Worm (Caenorhabditis elegans) whole organism, L4 larva: Measurements from ENCODE around the gene kle-2.

Source experiments
- F26F4.8 ChIP-seq: fragments of 200-800 bp; sonication (Bioruptor generic); conservative IDR thresholded peaks from 2 replicates; pipeline ENCODE4 v1.3.6; 2022; ENCODE audit warnings: missing genetic modification characterization, missing compliant biosample characterization
- F44E2.7 ChIP-seq: fragments of 200-800 bp; sonication (Bioruptor generic); IDR thresholded peaks from 2 replicates; pipeline ENCODE4 v2.1.2; 2022; ENCODE audit warnings: missing genetic modification characterization, missing compliant biosample characterization
- F49E8.2 ChIP-seq: sonication (generic microtip); optimal IDR thresholded peaks from 2 replicates; lab custom pipeline; 2016; ENCODE audit warnings: missing compliant biosample characterization, mild to moderate bottlenecking, missing genetic modification characterization, borderline replicate concordance
- T20F7.1 ChIP-seq: fragments of 200-800 bp; sonication (Bioruptor generic); optimal IDR thresholded peaks from 2 replicates; lab custom pipeline; 2018; ENCODE audit warnings: mild to moderate bottlenecking, missing genetic modification characterization, missing compliant biosample characterization
- Y48G9A.11 ChIP-seq: fragments of 200-800 bp; sonication (Bioruptor generic); IDR thresholded peaks from 2 replicates; pipeline ENCODE4 v1.3.6; 2022; ENCODE audit warnings: missing genetic modification reagents, missing genetic modification characterization, missing compliant biosample characterization
- ZK337.2 ChIP-seq: fragments of 200-800 bp; sonication (Bioruptor generic); IDR thresholded peaks from 2 replicates; pipeline ENCODE4 v1.3.6; 2022; ENCODE audit warnings: missing genetic modification reagents, missing genetic modification characterization, missing compliant biosample characterization
- ZK546.5 ChIP-seq, 2 experiments: sonication (generic microtip); optimal IDR thresholded peaks; 2 replicates each; lab custom pipeline; 2017; ENCODE audit warnings: missing biosample characterization in 2 of 2, missing genetic modification characterization in 2 of 2
- aha-1 ChIP-seq: fragments of 150-350 bp; peaks from one replicate; lab custom pipeline; 2014; ENCODE audit warnings: missing biosample characterization, missing genetic modification characterization
- ces-1 ChIP-seq: fragments of 150-350 bp; sonication (generic microtip); optimal IDR thresholded peaks from 4 replicates; lab custom pipeline; 2014; ENCODE audit warnings: missing biosample characterization, missing genetic modification reagents, missing genetic modification characterization
- cey-2 ChIP-seq: sonication (generic microtip); optimal IDR thresholded peaks from 3 replicates; lab custom pipeline; 2017; ENCODE audit warnings: missing genetic modification characterization, mild to moderate bottlenecking, missing compliant biosample characterization, antibody characterized with exemption, borderline replicate concordance; ENCODE audit not compliant: insufficient read depth
- daf-16 ChIP-seq, 3 experiments: sonication (generic microtip); optimal IDR thresholded peaks; 2 replicates each; lab custom pipeline; 2016 to 2017; ENCODE audit warnings: missing genetic modification characterization in 3 of 3, missing genetic modification reagents in 3 of 3, mild to moderate bottlenecking in 2 of 3, missing compliant biosample characterization in 2 of 3, missing biosample characterization in 1 of 3, moderate library complexity in 1 of 3
- daf-8 ChIP-seq: fragments of 200-800 bp; sonication (Bioruptor generic); IDR thresholded peaks from 2 replicates; pipeline ENCODE4 v1.3.6; 2022; ENCODE audit warnings: missing genetic modification characterization, missing compliant biosample characterization
- dmd-6 ChIP-seq: fragments of 200-800 bp; sonication (Bioruptor generic); IDR thresholded peaks from 2 replicates; pipeline ENCODE4 v1.3.6; 2022; ENCODE audit warnings: missing genetic modification reagents, missing genetic modification characterization, missing compliant biosample characterization
- dpl-1 ChIP-seq: fragments of 150-350 bp; optimal IDR thresholded peaks from 2 replicates; lab custom pipeline; 2014; ENCODE audit warnings: missing biosample characterization, missing genetic modification reagents, missing genetic modification characterization
- dve-1 ChIP-seq: sonication (generic microtip); optimal IDR thresholded peaks from 2 replicates; lab custom pipeline; 2017; ENCODE audit warnings: antibody characterized with exemption, mild to moderate bottlenecking, missing genetic modification characterization, missing compliant biosample characterization; ENCODE audit not compliant: insufficient read depth
- egl-27 ChIP-seq: sonication (generic microtip); optimal IDR thresholded peaks from 3 replicates; lab custom pipeline; 2017; ENCODE audit warnings: missing biosample characterization, missing genetic modification reagents, missing genetic modification characterization
- hlh-30 ChIP-seq: sonication (generic microtip); optimal IDR thresholded peaks from 2 replicates; lab custom pipeline; 2017; ENCODE audit warnings: antibody characterized with exemption, mild to moderate bottlenecking, missing genetic modification characterization, missing compliant biosample characterization; ENCODE audit not compliant: insufficient read depth
- jun-1 ChIP-seq: fragments of 150-350 bp; optimal IDR thresholded peaks from 2 replicates; lab custom pipeline; 2014; ENCODE audit warnings: missing biosample characterization, missing genetic modification reagents, missing genetic modification characterization
- lin-38 ChIP-seq: fragments of 200-800 bp; sonication (Bioruptor generic); IDR thresholded peaks from 2 replicates; pipeline ENCODE4 v1.3.6; 2022; ENCODE audit warnings: missing genetic modification reagents, missing genetic modification characterization, missing compliant biosample characterization
- lir-3 ChIP-seq: sonication (generic microtip); optimal IDR thresholded peaks from 2 replicates; lab custom pipeline; 2016; ENCODE audit warnings: mild to moderate bottlenecking, missing genetic modification characterization, missing compliant biosample characterization
- lsy-2 ChIP-seq, 2 experiments: fragments of 150-350 bp in 1 of 2; sonication (generic microtip) in 1 of 2; optimal IDR thresholded peaks; 2 replicates each; lab custom pipeline; 2014 to 2017; ENCODE audit warnings: missing biosample characterization in 2 of 2, missing genetic modification characterization in 2 of 2
- mdl-1 ChIP-seq, 2 experiments: fragments of 150-350 bp in 1 of 2; sonication (generic microtip) in 1 of 2; optimal IDR thresholded peaks; 2 replicates each; lab custom pipeline; 2014 to 2017; ENCODE audit warnings: missing biosample characterization in 2 of 2, missing genetic modification characterization in 2 of 2
- mdt-29 ChIP-seq: fragments of 200-800 bp; sonication (Bioruptor generic); IDR thresholded peaks from 2 replicates; pipeline ENCODE4 v1.3.6; 2022; ENCODE audit warnings: missing genetic modification reagents, missing genetic modification characterization, missing compliant biosample characterization
- mep-1 ChIP-seq: fragments of 150-350 bp; sonication (generic microtip); optimal IDR thresholded peaks from 3 replicates; lab custom pipeline; 2014; ENCODE audit warnings: missing biosample characterization, missing genetic modification characterization
- mes-2 ChIP-seq: sonication (generic microtip); optimal IDR thresholded peaks from 2 replicates; lab custom pipeline; 2016; ENCODE audit warnings: missing genotype, mild to moderate bottlenecking, missing genetic modification characterization, missing compliant biosample characterization; ENCODE audit not compliant: poor library complexity, severe bottlenecking
- nhr-11 ChIP-seq: fragments of 150-350 bp; optimal IDR thresholded peaks from 2 replicates; lab custom pipeline; 2014; ENCODE audit warnings: missing biosample characterization, missing genetic modification characterization
- nhr-28 ChIP-seq: fragments of 150-350 bp; optimal IDR thresholded peaks from 2 replicates; lab custom pipeline; 2014; ENCODE audit warnings: missing biosample characterization, missing genetic modification characterization
- nhr-48 ChIP-seq: sonication (generic microtip); optimal IDR thresholded peaks from 2 replicates; lab custom pipeline; 2016; ENCODE audit warnings: mild to moderate bottlenecking, missing genetic modification characterization, missing compliant biosample characterization
- nhr-6 ChIP-seq: fragments of 150-350 bp; optimal IDR thresholded peaks from 2 replicates; lab custom pipeline; 2014; ENCODE audit warnings: missing biosample characterization, missing genetic modification characterization
- php-3 ChIP-seq: fragments of 200-800 bp; sonication (Bioruptor generic); IDR thresholded peaks from 2 replicates; pipeline ENCODE4 v1.3.6; 2022; ENCODE audit warnings: missing genetic modification reagents, missing genetic modification characterization, missing compliant biosample characterization
- pqm-1 ChIP-seq: sonication (generic microtip); optimal IDR thresholded peaks from 2 replicates; lab custom pipeline; 2017; ENCODE audit warnings: missing biosample characterization, missing genetic modification characterization
- saeg-2 ChIP-seq: fragments of 200-800 bp; sonication (Bioruptor generic); IDR thresholded peaks from 2 replicates; pipeline ENCODE4 v1.3.6; 2022; ENCODE audit warnings: missing genetic modification reagents, missing genetic modification characterization, missing compliant biosample characterization
- sdz-12 ChIP-seq: fragments of 200-800 bp; sonication (Bioruptor generic); optimal IDR thresholded peaks from 2 replicates; lab custom pipeline; 2018; ENCODE audit warnings: mild to moderate bottlenecking, missing genetic modification characterization, missing compliant biosample characterization
- skn-1 ChIP-seq: fragments of 150-350 bp; optimal IDR thresholded peaks from 2 replicates; lab custom pipeline; 2014; ENCODE audit warnings: missing biosample characterization, missing genetic modification characterization
- snpc-1.2 ChIP-seq: fragments of 200-800 bp; sonication (Bioruptor generic); IDR thresholded peaks from 2 replicates; pipeline ENCODE4 v1.3.6; 2022; ENCODE audit warnings: missing genetic modification reagents, missing genetic modification characterization, missing compliant biosample characterization
- unc-130 ChIP-seq: sonication (generic microtip); optimal IDR thresholded peaks from 2 replicates; lab custom pipeline; 2016; ENCODE audit warnings: missing genetic modification reagents, missing genetic modification characterization, missing compliant biosample characterization
- unc-39 ChIP-seq: sonication (generic microtip); optimal IDR thresholded peaks from 2 replicates; lab custom pipeline; 2017; ENCODE audit warnings: missing biosample characterization, missing genetic modification characterization
- unc-62 ChIP-seq, 3 experiments: fragments of 150-350 bp in 1 of 3; sonication (generic microtip); optimal IDR thresholded peaks in 2 of 3; peaks in 1 of 3; 1 replicate in 1 of 3; 2 replicates in 2 of 3; lab custom pipeline; 2014 to 2017; ENCODE audit warnings: missing biosample characterization in 3 of 3, missing genetic modification characterization in 3 of 3, missing genetic modification reagents in 3 of 3, missing genotype in 1 of 3
- zip-2 ChIP-seq: fragments of 150-350 bp; optimal IDR thresholded peaks from 2 replicates; lab custom pipeline; 2014; ENCODE audit warnings: missing biosample characterization, missing genetic modification characterization

The kle-2 gene

ce11 chrIII:7925968-7926367 lies 15.5 kb upstream of the kle-2 start:
- TF ChIP-seq ZK337.2 (GFP tag; lab: Robert Waterston, UW) (no peak), zip-2 (tag; lab: Kevin White, UChicago) (no peak), mes-2 (tag; lab: Kevin White, UChicago) (peak; percentile 7), skn-1 (tag; lab: Kevin White, UChicago) (no peak), saeg-2 (GFP tag; lab: Robert Waterston, UW) (no peak), aha-1 (tag; lab: Kevin White, UChicago) (peak; percentile 70), ZK546.5 (tag; optimal IDR thresholded peaks at IDR 0.05; lab: Kevin White, UChicago) (no peak), cey-2 (no peak)

- TF ChIP-seq unc-130 (GFP tag; lab: Kevin White, UChicago): peak; percentile 39
- TF ChIP-seq nhr-48 (tag; lab: Kevin White, UChicago): no peak
- TF ChIP-seq F44E2.7 (GFP tag; lab: Robert Waterston, UW): no peak
- no peak for TF ChIP-seq php-3
- TF ChIP-seq dve-1: peak; percentile 28
- peak; percentile 10 for TF ChIP-seq mep-1 (tag; lab: Kevin White, UChicago)
- peak; percentile 12 for TF ChIP-seq hlh-30 (tag; lab: Kevin White, UChicago)
- no peak for TF ChIP-seq jun-1 (tag; lab: Kevin White, UChicago)
- TF ChIP-seq pqm-1: peak; percentile 21
- peak; percentile 72 for TF ChIP-seq T20F7.1 (GFP tag; lab: Kevin White, UChicago)
- TF ChIP-seq daf-16 (GFP tag; optimal IDR thresholded peaks at IDR 0.05; lab: Kevin White, UChicago): no peak
- TF ChIP-seq daf-16 (tag; optimal IDR thresholded peaks at IDR 0.05; lab: Kevin White, UChicago): peak; percentile 37
- peak; percentile 34 for TF ChIP-seq nhr-28
- peak; percentile 81 for TF ChIP-seq dpl-1
- peak; percentile 64 for TF ChIP-seq mes-2 (tag; lab: Kevin White, UChicago)
- TF ChIP-seq lin-38: peak; percentile 33; the same call in 1 of the 2 replicates
Observed at ce11 chrIII:7928549-7929129, 12.9 kb upstream of the kle-2 start, which contains the start of the genes C29E4.13 and npp-15. Gene C29E4.13, minus strand, starts transcription at chrIII:7928717. Gene npp-15, plus strand, starts transcription at chrIII:7929043.

ce11 chrIII:7933235-7933634 lies 8.3 kb upstream of the kle-2 start, which contains the start of gene ran-2:
Gene ran-2, plus strand, starts transcription at chrIII:7933535.
- TF ChIP-seq hlh-30 (tag; lab: Kevin White, UChicago): no peak
- TF ChIP-seq daf-16 (GFP tag; optimal IDR thresholded peaks at IDR 0.05; lab: Kevin White, UChicago): no peak
- TF ChIP-seq daf-16 (tag; optimal IDR thresholded peaks at IDR 0.05; lab: Kevin White, UChicago): peak; percentile 50
- peak; percentile 16 for TF ChIP-seq dve-1
- TF ChIP-seq F49E8.2 (tag; lab: Kevin White, UChicago): no peak
- TF ChIP-seq pqm-1: peak; percentile 22

- TF ChIP-seq ces-1 (GFP tag; lab: Kevin White, UChicago) (no peak), unc-62 (GFP tag; optimal IDR thresholded peaks at IDR 0.05 in 1 of 2; lab: Kevin White, UChicago) (no peak), unc-62 (tag; optimal IDR thresholded peaks at IDR 0.05; lab: Kevin White, UChicago) (no peak), T20F7.1 (GFP tag; lab: Kevin White, UChicago) (no peak)
Observed at ce11 chrIII:7937548-7937947, 4.0 kb upstream of the kle-2 start, which contains the start of gene C29E4.10. Gene C29E4.10, plus strand, starts transcription at chrIII:7937848.

ce11 chrIII:7940819-7941218 lies 698 bp upstream of the kle-2 start, which contains the start of gene C29E4.12:
Gene C29E4.12, plus strand, starts transcription at chrIII:7941151.
- peak; percentile 94 for TF ChIP-seq Y48G9A.11 (GFP tag; lab: Robert Waterston, UW)
- peak; percentile 62 for TF ChIP-seq aha-1 (tag; lab: Kevin White, UChicago)
- TF ChIP-seq snpc-1.2 (GFP tag; lab: Robert Waterston, UW): no peak
- peak; percentile 26 for TF ChIP-seq dve-1
- peak; percentile 79 for TF ChIP-seq hlh-30 (tag; lab: Kevin White, UChicago)
- peak; percentile 45 for TF ChIP-seq nhr-6 (tag; lab: Kevin White, UChicago)
- no peak for TF ChIP-seq ces-1 (GFP tag; lab: Kevin White, UChicago)
- no peak for TF ChIP-seq mdl-1 (tag; optimal IDR thresholded peaks at IDR 0.05; lab: Kevin White, UChicago)
- peak in 1 of 2 experiments; percentile 83 for TF ChIP-seq lsy-2 (tag; optimal IDR thresholded peaks at IDR 0.05; lab: Kevin White, UChicago)
- TF ChIP-seq egl-27 (tag; lab: Kevin White, UChicago): no peak
- peak; percentile 77 for TF ChIP-seq mes-2 (tag; lab: Kevin White, UChicago)
- no peak for TF ChIP-seq unc-39 (tag; lab: Kevin White, UChicago)
- peak; percentile 11 for TF ChIP-seq nhr-11 (tag; lab: Kevin White, UChicago)
- TF ChIP-seq daf-8 (GFP tag; lab: Robert Waterston, UW): no peak
- no peak for TF ChIP-seq unc-130 (GFP tag; lab: Kevin White, UChicago)
- no peak for TF ChIP-seq sdz-12 (GFP tag; lab: Kevin White, UChicago)
- no peak for TF ChIP-seq dmd-6
- no peak; the same call in 1 of the 2 replicates for TF ChIP-seq lin-38
- no peak for TF ChIP-seq mdt-29
- TF ChIP-seq nhr-28: peak; percentile 52
- no peak for TF ChIP-seq lir-3
- no peak for TF ChIP-seq F26F4.8
